Fruit fly (Drosophila melanogaster): Measurements from ENCODE around the gene Nplp3.

Gene Nplp3

DNA sequence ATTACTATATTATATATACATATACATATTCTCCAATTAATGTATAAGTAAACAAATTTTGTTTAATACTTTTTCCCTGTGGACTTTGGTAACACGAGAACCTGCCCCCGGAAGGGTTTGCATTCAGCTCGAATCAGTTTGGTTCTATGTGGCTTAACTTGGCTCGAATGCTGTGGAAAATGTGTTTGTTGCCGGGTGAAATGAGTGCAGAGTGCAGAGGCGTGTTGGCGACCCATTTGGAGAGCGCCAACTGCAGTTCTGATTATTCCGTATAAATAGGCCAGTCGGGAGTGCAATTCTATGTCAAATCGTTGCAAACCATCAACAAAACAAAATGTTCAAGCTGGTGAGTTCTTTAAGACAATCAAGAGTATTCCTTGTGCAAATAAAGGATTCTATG lies at the start of gene Nplp3:
Gene Nplp3, plus strand, starts transcription at position 301 of the 400 bp plus-strand sequence.
- no peak for TF ChIP-seq CG17801 (GFP tag; optimal IDR thresholded peaks at IDR 0.05; ENCODE audit: partially characterized antibody)

DNA sequence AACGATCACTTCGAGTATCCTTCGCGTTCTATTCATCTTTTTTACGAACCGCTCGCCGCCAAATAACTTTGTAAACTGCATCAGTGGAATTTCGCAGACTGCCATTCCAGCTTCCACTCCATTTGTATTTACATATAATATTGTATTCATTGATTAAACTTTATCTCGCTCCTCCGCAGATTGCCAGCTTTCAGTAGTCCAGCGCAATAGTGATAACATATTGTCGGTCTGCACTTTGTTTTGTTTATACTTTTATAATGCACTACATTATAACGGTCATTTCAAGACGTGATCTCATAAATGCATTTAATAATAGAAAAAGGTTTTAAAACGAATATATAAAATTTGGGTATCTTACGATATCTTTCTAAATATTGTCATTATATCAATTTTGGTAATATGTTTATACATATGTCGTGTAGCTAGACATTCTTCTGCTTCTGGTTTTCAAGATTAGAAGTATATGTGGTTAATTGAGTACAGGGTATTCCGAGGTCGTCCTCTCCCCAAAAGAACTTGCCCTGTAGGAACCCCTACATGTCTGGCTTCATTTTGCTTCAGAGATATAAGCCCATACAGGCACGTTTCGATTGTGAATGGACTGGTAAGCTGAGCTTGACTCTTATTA lies 49.6 kb upstream of the Nplp3 start, which contains the start of gene CG4950:
Gene CG4950, minus strand, starts transcription at position 51 of the 628 bp plus-strand sequence.
- TF ChIP-seq CG17801 (GFP tag; optimal IDR thresholded peaks at IDR 0.05; ENCODE audit: partially characterized antibody): no peak

- TF ChIP-seq CG17801 (GFP tag; optimal IDR thresholded peaks at IDR 0.05; ENCODE audit: partially characterized antibody): no peak
Observed at dm6 chr3L:16269092-16269491, 48.7 kb upstream of the Nplp3 start, which contains the start of gene CG13068. Gene CG13068, plus strand, starts transcription at chr3L:16269392.

DNA sequence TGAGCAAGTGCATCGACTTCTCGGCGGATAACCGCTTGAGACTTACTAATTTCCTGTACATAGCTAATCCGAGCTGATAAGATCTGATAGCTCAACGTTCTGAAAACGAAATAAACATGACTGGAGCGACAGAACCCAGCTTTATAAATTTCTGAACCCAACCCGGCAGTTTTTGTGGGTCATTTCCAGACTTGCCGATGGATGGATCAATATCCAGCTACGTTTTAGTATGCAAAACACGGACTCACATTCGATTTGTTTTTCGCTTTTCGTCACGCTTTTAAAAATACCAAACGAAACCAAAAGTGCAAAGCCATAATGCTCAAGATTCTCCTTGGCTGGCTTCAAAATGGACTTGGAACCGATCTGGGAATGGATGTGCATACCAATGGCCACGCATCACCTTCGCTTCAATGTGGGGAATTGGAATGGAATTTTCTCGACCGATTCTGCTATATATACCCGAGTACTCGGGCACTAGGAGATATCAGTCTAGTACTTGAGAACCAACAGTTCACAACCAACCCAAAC lies 47.0 kb upstream of the Nplp3 start, which contains the start of the genes CG34248 and CG13067:
Gene CG34248, minus strand, starts transcription at position 101 of the 531 bp plus-strand sequence.
Gene CG13067, plus strand, starts transcription at position 481 of the 531 bp plus-strand sequence.
- no peak for TF ChIP-seq CG17801 (GFP tag; optimal IDR thresholded peaks at IDR 0.05; ENCODE audit: partially characterized antibody)

DNA sequence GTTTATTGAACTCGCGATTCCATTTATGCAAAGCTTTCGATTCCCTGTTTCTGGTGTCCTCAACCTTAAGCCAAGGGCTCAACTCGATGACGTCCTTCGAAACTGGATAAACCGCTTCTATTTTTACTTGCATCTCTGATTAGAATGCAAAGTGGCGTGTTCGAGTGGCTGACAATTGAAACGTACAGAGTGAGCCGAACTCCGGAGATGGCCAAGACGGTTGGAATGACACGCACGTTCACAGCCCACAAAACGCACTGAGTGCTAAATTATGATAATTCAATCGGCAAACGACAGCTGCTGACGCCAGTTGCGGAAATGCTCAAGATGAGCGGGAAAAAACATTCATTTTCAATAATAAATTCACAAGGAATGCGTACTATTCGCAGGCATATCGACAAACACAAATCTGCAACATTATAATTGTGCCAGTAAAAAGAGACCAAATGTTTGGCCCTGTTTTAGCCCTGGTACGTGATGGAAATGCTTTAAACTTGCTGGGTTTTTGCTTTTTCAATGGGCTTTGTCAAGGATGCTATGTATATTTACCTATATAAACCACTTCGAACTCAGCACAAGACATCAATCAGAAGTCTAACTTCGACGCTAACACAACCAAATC lies 45.4 kb upstream of the Nplp3 start, which contains the start of gene CG13066:
Gene CG13066, plus strand, starts transcription at position 572 of the 622 bp plus-strand sequence.
- TF ChIP-seq CG17801 (GFP tag; optimal IDR thresholded peaks at IDR 0.05; ENCODE audit: partially characterized antibody): no peak

- TF ChIP-seq CG17801 (GFP tag; optimal IDR thresholded peaks at IDR 0.05; ENCODE audit: partially characterized antibody): no peak
Observed at dm6 chr3L:16275391-16276017, 42.3 kb upstream of the Nplp3 start.

dm6 chr3L:16277135-16277534 lies 40.7 kb upstream of the Nplp3 start, which contains the start of gene CG13065:
Gene CG13065, plus strand, starts transcription at chr3L:16277435.
- TF ChIP-seq CG17801 (GFP tag; optimal IDR thresholded peaks at IDR 0.05; ENCODE audit: partially characterized antibody): no peak

- no peak for TF ChIP-seq CG17801 (GFP tag; optimal IDR thresholded peaks at IDR 0.05; ENCODE audit: partially characterized antibody)
Observed at dm6 chr3L:16279171-16279570, 38.7 kb upstream of the Nplp3 start, which contains the start of gene CG13050. Gene CG13050, minus strand, starts transcription at chr3L:16279271.

- TF ChIP-seq CG17801 (GFP tag; optimal IDR thresholded peaks at IDR 0.05; ENCODE audit: partially characterized antibody): no peak
Observed at dm6 chr3L:16279987-16280454, 37.8 kb upstream of the Nplp3 start, which contains the start of gene CG13064. Gene CG13064, plus strand, starts transcription at chr3L:16280404.

DNA sequence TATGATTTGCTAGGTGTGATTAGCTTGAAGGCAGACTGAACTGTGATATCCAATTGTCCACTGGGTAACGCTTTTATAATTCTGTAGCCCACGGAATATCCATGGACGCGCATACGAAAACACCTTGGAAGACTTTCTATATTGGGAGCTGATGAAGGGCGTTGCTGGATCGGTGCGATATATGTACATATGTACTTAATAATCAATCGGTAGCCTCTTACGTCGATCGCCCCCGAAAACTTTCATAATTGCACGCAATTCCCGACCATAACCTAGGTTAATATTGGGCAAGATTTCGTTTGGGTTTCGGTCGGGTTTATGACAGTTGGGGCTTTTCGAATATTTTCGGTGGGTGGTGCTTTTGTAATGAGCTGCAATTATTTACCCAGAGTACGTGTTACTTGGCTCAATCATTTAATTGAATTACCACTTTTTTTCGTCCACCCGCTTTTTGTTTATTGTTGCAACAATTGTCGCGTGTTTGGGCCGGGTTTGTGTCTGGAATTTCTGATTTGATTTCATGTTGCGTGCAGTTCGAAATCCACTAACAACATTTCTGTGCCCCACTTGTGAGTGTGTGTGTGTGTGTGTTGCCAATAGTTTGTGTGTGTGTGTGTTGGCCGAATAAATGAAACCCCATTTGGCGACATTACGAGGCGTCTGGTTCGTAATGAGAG lies 35.8 kb upstream of the Nplp3 start, which contains the start of gene CG13049:
Gene CG13049, minus strand, starts transcription at position 51 of the 677 bp plus-strand sequence.
- TF ChIP-seq CG17801 (GFP tag; optimal IDR thresholded peaks at IDR 0.05; ENCODE audit: partially characterized antibody): no peak

DNA sequence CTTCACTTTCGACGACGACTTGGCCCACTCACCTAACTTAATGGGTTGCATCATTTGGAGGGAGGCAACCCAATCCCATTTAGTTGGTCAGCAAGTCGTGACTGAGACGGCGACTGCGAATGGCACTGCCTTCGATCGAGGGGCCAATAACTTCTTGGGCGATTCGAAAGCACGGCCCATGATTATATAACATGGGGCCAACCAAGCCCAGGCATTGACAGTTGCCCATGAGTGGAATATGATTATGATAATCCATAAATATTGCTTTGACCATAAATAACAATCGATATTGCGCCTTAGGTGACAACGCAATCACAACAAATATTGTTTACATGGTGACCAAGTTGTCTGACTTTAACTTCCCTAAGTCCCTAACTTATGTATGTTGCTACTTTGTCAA lies 34.0 kb upstream of the Nplp3 start, which contains the start of gene CG13048:
Gene CG13048, minus strand, starts transcription at position 101 of the 400 bp plus-strand sequence.
- no peak for TF ChIP-seq CG17801 (GFP tag; optimal IDR thresholded peaks at IDR 0.05; ENCODE audit: partially characterized antibody)

dm6 chr3L:16285346-16285911 lies 32.4 kb upstream of the Nplp3 start, which contains the start of gene CG13047:
Gene CG13047, minus strand, starts transcription at chr3L:16285396.
- TF ChIP-seq CG17801 (GFP tag; optimal IDR thresholded peaks at IDR 0.05; ENCODE audit: partially characterized antibody): no peak

DNA sequence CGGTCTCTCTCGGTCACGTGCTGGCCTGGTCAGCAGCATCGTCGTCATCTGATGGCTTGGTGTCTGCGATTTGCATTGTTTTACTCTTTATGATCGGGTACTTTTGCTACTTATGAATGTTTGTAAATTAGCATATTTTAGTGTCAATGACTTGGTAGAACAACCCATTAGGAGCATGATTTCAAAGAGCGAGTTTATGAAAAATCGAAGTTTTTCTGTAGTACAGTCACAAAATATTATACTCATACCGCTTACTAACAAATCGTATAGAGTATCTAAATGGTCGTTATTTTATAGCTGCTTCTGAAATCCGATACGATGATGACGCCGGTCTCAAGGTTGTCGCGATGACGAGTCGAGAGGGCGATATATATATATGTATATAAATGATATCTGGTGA lies 31.6 kb upstream of the Nplp3 start:
- no peak for TF ChIP-seq CG17801 (GFP tag; optimal IDR thresholded peaks at IDR 0.05; ENCODE audit: partially characterized antibody)

DNA sequence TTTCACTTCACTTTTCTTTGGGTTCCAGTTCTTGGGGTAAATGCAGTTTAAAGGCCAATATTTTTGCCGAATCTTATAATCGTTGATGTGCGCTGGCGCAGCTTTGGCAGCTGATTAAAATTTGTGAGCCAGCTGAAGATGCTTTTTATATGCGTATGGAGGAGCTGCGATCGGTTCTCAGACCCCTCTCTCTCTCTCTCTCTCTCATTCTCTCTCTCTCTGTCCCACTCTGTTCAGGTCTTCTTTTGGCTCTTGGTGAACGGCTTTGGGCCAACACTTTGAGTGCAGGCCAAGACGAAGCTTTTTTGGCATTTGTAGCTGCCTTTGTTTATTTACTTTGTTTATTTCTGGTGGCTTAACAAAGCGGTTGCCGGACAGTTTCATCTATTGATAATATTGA lies 29.5 kb upstream of the Nplp3 start, which contains the start of gene CG13046:
Gene CG13046, minus strand, starts transcription at position 101 of the 400 bp plus-strand sequence.
- no peak for TF ChIP-seq CG17801 (GFP tag; optimal IDR thresholded peaks at IDR 0.05; ENCODE audit: partially characterized antibody)

All from ovary, adult (tissue).